Worm (Caenorhabditis elegans) whole organism, mixed stage, embryonic: Measurements from ENCODE around the gene hsp-25.

Experiments
- bed-3 ChIP-seq: fragments of 200-800 bp; sonication (Bioruptor generic); optimal IDR thresholded peaks from 3 replicates; lab custom pipeline; 2018; ENCODE audit warnings: mild to moderate bottlenecking, missing genetic modification characterization, moderate library complexity, missing compliant biosample characterization
- ces-1 ChIP-seq: fragments of 150-350 bp; optimal IDR thresholded peaks from 2 replicates; lab custom pipeline; 2014; ENCODE audit warnings: missing biosample characterization, missing genetic modification reagents, missing genetic modification characterization
- elt-3 ChIP-seq: fragments of 150-350 bp; optimal IDR thresholded peaks from 2 replicates; lab custom pipeline; 2014; ENCODE audit warnings: missing biosample characterization, missing genetic modification characterization
- nhr-12 ChIP-seq: fragments of 150-350 bp; optimal IDR thresholded peaks from 2 replicates; lab custom pipeline; 2014; ENCODE audit warnings: missing biosample characterization, missing genetic modification characterization
- nhr-237 ChIP-seq: fragments of 150-350 bp; optimal IDR thresholded peaks from 2 replicates; lab custom pipeline; 2014; ENCODE audit warnings: missing biosample characterization, missing genetic modification characterization
- snpc-4 ChIP-seq: fragments of 150-350 bp; optimal IDR thresholded peaks from 2 replicates; lab custom pipeline; 2014; ENCODE audit warnings: missing biosample characterization, missing genetic modification characterization

- TF ChIP-seq nhr-12 (tag; lab: Kevin White, UChicago) (no peak), snpc-4 (no peak), ces-1 (GFP tag; lab: Kevin White, UChicago) (peak; percentile 6), elt-3 (tag; lab: Kevin White, UChicago) (no peak), nhr-237 (tag; lab: Kevin White, UChicago) (no peak), bed-3 (GFP tag; lab: Kevin White, UChicago) (no peak)
Observed at ce11 chrX:5994004-5994403, 45.4 kb downstream of the hsp-25 start.
